Worm (Caenorhabditis elegans) whole organism, early embryonic: ENCODE data around the gene C34H4.5.
A peak's percentile ranks its signal among the peaks of the same experiment; 100 is the strongest.

Experiments used
- B0310.2 ChIP-seq: sonication (generic microtip); optimal IDR thresholded peaks from 2 replicates; lab custom pipeline; 2016; ENCODE audit warnings: mild to moderate bottlenecking, missing genetic modification characterization, missing compliant biosample characterization
- F13C5.2 ChIP-seq: sonication (generic microtip); optimal IDR thresholded peaks from 2 replicates; lab custom pipeline; 2017; ENCODE audit warnings: mild to moderate bottlenecking, missing genetic modification characterization, inconsistent platforms, missing compliant biosample characterization
- aly-1 ChIP-seq: sonication (generic microtip); optimal IDR thresholded peaks from 2 replicates; lab custom pipeline; 2016; ENCODE audit warnings: missing genetic modification characterization, missing compliant biosample characterization
- ama-1 ChIP-seq: fragments of 150-350 bp; optimal IDR thresholded peaks from 2 replicates; lab custom pipeline; 2014
- ceh-13 ChIP-seq: fragments of 200-800 bp; sonication (Bioruptor generic); optimal IDR thresholded peaks from 2 replicates; lab custom pipeline; 2018; ENCODE audit warnings: mild to moderate bottlenecking, missing genetic modification characterization, missing compliant biosample characterization
- ceh-36 ChIP-seq: sonication (generic microtip); optimal IDR thresholded peaks from 2 replicates; lab custom pipeline; 2016; ENCODE audit warnings: missing genetic modification characterization, inconsistent platforms, missing compliant biosample characterization
- ets-7 ChIP-seq: sonication (generic microtip); optimal IDR thresholded peaks from 2 replicates; lab custom pipeline; 2016; ENCODE audit warnings: missing genotype, missing genetic modification characterization, missing compliant biosample characterization
- flt-1 ChIP-seq: fragments of 200-800 bp; sonication (Bioruptor generic); IDR thresholded peaks from 2 replicates; pipeline ENCODE4 v1.3.6; 2022; ENCODE audit warnings: missing genetic modification characterization, missing compliant biosample characterization
- hmbx-1 ChIP-seq: sonication (generic microtip); optimal IDR thresholded peaks from 2 replicates; lab custom pipeline; 2016; ENCODE audit warnings: mild to moderate bottlenecking, missing genetic modification characterization, missing compliant biosample characterization
- hmg-4 ChIP-seq: fragments of 200-800 bp; sonication (Bioruptor generic); optimal IDR thresholded peaks from 2 replicates; lab custom pipeline; 2018; ENCODE audit warnings: mild to moderate bottlenecking, missing genetic modification characterization, missing compliant biosample characterization
- hnd-1 ChIP-seq: sonication (generic microtip); optimal IDR thresholded peaks from 2 replicates; lab custom pipeline; 2016; ENCODE audit warnings: missing genetic modification characterization, missing compliant biosample characterization
- pes-1 ChIP-seq: fragments of 200-800 bp; sonication (Bioruptor generic); IDR thresholded peaks from 2 replicates; pipeline ENCODE4 v1.3.6; 2022; ENCODE audit warnings: missing genetic modification reagents, missing genetic modification characterization, missing compliant biosample characterization
- scrt-1 ChIP-seq: fragments of 200-800 bp; sonication (Bioruptor generic); IDR thresholded peaks from 2 replicates; pipeline ENCODE4 v1.3.6; 2022; ENCODE audit warnings: missing genetic modification characterization, missing compliant biosample characterization
- sea-1 ChIP-seq: fragments of 200-800 bp; sonication (Bioruptor generic); conservative IDR thresholded peaks from 2 replicates; pipeline ENCODE4 v1.3.6; 2022; ENCODE audit warnings: missing genetic modification characterization, missing compliant biosample characterization
- tbx-11 ChIP-seq: fragments of 200-800 bp; sonication (Bioruptor generic); IDR thresholded peaks from 2 replicates; pipeline ENCODE4 v1.3.6; 2022; ENCODE audit warnings: missing genetic modification characterization, missing compliant biosample characterization
- tbx-37 ChIP-seq: fragments of 200-800 bp; sonication (Bioruptor generic); conservative IDR thresholded peaks from 2 replicates; pipeline ENCODE4 v1.3.6; 2022; ENCODE audit warnings: missing genetic modification reagents, missing genetic modification characterization, missing compliant biosample characterization
- tra-4 ChIP-seq: sonication (generic microtip); optimal IDR thresholded peaks from 2 replicates; lab custom pipeline; 2017; ENCODE audit warnings: missing genetic modification characterization, missing compliant biosample characterization

C34H4.5 gene

DNA sequence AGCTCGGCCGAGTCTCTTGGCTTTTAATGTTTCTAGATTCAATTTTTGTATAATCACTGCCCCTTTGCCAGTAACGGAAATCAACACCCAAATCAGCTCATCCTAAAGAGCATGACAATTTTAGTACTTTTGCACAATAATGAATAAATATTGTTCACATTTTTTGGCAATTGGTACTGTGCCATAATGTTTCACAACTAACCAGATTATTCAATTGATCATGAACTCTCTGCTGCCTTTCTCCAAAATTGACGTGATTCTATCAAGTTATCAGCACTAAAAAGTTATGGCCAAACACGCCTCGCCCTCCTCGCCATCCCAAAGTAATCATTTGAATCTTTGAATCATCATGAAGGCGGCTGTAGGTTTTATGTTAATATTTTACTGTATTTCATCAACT is 11.9 kb upstream of the C34H4.5 start, which contains the start of gene hpo-6:
Gene hpo-6, plus strand, starts transcription at position 301 of the 400 bp plus-strand sequence.
- TF ChIP-seq flt-1 (no peak), hnd-1 (tag; lab: Kevin White, UChicago) (no peak), ceh-13 (no peak), tbx-11 (no peak), tbx-37 (no peak), ceh-36 (tag; lab: Kevin White, UChicago) (no peak), aly-1 (tag; lab: Kevin White, UChicago) (no peak)

DNA sequence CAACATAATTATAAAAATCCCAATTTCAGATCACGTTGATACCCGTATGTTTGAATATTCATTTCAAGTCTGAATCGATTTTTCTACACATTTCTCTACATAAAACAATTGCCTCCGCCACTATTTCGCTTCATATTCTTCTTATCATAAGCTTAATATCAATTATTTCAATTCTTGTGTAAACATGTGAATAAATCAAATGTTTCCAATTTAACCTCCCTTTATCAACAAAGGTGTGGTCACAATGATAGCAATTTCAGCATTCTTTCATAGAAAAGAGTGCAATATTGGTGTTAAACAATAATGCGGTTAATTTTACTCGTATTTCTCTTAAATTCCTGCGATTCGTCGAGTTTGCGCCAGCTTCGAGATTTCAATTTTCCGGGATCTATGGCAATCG is 9.9 kb upstream of the C34H4.5 start, which contains the start of gene Y41D4B.17:
Gene Y41D4B.17, plus strand, starts transcription at position 174 of the 400 bp plus-strand sequence.
- no peak for TF ChIP-seq flt-1
- no peak for TF ChIP-seq ets-7 (tag; lab: Kevin White, UChicago)
- TF ChIP-seq tbx-11 = no peak
- TF ChIP-seq scrt-1 (GFP tag; lab: Robert Waterston, UW) = no peak
- no peak for TF ChIP-seq F13C5.2
- TF ChIP-seq ama-1 (lab: Kevin White, UChicago) = no peak
- TF ChIP-seq tbx-37 = no peak
- no peak for TF ChIP-seq hnd-1 (tag; lab: Kevin White, UChicago)
- no peak for TF ChIP-seq ceh-13
- TF ChIP-seq tra-4 (tag; lab: Kevin White, UChicago) = no peak
- no peak for TF ChIP-seq hmbx-1
- no peak for TF ChIP-seq aly-1 (tag; lab: Kevin White, UChicago)
- no peak for TF ChIP-seq pes-1 (GFP tag; lab: Robert Waterston, UW)
- no peak for TF ChIP-seq B0310.2 (tag; lab: Kevin White, UChicago)
- no peak for TF ChIP-seq hmg-4 (GFP tag; lab: Kevin White, UChicago)
- no peak for TF ChIP-seq ceh-36 (tag; lab: Kevin White, UChicago)
- no peak for TF ChIP-seq sea-1 (GFP tag; lab: Robert Waterston, UW)

- TF ChIP-seq ceh-13 = no peak
These were observed 5.1 kb upstream of the C34H4.5 start, which contains the start of gene C34H4.1 for ce11 chrIV:1555021-1555720. Gene C34H4.1 (plus strand): TSS chrIV:1555579.

DNA sequence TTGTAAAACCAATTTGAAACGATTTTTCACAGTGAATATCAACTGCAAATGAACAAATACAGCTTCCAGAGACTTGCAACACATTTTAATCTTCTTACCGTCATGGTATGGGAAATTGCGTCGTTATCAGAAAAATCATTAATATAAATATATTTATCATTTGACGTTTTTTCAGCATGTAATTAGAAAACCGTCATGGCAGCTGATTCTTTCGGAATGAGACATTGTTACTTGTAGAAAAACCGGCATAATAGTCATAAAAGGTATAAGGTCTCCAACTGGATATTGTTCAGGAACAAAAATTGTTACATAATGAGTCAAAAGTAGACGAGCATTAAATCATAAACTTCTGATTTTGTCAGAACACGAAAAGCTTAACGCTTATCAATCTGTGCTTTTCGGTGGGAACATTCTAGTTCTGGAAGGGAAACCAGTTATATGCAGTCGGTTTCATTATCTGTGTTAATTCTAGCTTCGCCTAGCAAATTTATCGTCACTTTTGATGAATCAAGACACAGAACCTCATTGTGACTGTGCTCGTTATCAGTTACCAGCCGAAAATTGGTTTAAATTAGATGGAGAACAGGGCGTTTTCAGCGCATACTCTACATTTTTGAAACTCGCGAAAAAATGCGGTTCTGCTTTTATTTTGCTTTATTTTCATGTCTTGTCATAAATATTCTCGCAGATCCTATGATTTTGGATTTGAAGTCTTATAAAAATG is 3.3 kb upstream of the C34H4.5 start, which contains the start of gene C34H4.2:
Gene C34H4.2, plus strand, starts transcription at position 558 of the 724 bp plus-strand sequence.
- no peak for TF ChIP-seq aly-1 (tag; lab: Kevin White, UChicago)
- no peak for TF ChIP-seq B0310.2 (tag; lab: Kevin White, UChicago)
- no peak for TF ChIP-seq F13C5.2
- no peak for TF ChIP-seq tbx-37

DNA sequence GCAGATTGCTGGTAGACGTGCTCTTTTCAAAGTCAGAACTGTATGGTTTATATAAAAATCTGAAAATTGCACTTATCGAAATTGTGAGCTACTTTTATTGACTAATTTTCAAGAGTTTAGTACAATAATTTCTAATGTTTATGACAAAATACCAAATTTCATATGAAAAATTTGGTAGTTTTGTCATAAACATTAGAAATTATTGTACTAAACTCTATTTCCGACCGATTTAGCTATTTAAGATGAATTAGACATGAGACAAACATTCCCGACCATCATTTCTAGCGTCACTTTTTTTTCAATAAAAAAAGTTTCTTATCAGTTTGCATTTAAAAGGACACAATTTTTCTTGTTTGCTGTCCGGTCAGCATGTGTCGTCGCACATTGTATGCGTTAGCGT is 547 bp upstream of the C34H4.5 start, which contains the start of gene tag-244:
Gene tag-244, plus strand, starts transcription at position 301 of the 400 bp plus-strand sequence.
- no peak for TF ChIP-seq hnd-1 (tag; lab: Kevin White, UChicago)
- TF ChIP-seq hmg-4 (GFP tag; lab: Kevin White, UChicago) = no peak
- TF ChIP-seq ama-1 (lab: Kevin White, UChicago) = no peak
- TF ChIP-seq aly-1 (tag; lab: Kevin White, UChicago) = no peak
- no peak for TF ChIP-seq sea-1 (GFP tag; lab: Robert Waterston, UW)
- no peak for TF ChIP-seq hmbx-1
- TF ChIP-seq B0310.2 (tag; lab: Kevin White, UChicago) = no peak
- TF ChIP-seq pes-1 (GFP tag; lab: Robert Waterston, UW) = no peak
- TF ChIP-seq scrt-1 (GFP tag; lab: Robert Waterston, UW) = no peak
- TF ChIP-seq tra-4 (tag; lab: Kevin White, UChicago) = no peak
- no peak for TF ChIP-seq tbx-37
- TF ChIP-seq flt-1 = no peak
- no peak for TF ChIP-seq ets-7 (tag; lab: Kevin White, UChicago)
- TF ChIP-seq ceh-13 = no peak

ce11 chrIV:1549095-1550093 is 637 bp downstream of the C34H4.5 start:
- TF ChIP-seq pes-1 (GFP tag; lab: Robert Waterston, UW) (no peak), aly-1 (tag; lab: Kevin White, UChicago) (peak; percentile 1)

- TF ChIP-seq ets-7 (tag; lab: Kevin White, UChicago) (no peak), tbx-11 (no peak), hmbx-1 (no peak), flt-1 (no peak), aly-1 (tag; lab: Kevin White, UChicago) (no peak)
These were observed 1.6 kb downstream of the C34H4.5 start, which contains the start of gene col-107 for ce11 chrIV:1548457-1548861. Gene col-107 (plus strand): TSS chrIV:1548721.
